Fruit fly (Drosophila melanogaster) whole organism: ENCODE data around the gene Wdr82.

Experiments
- EcR ChIP-seq, 2 experiments: fragments of >200 bp; optimal IDR thresholded peaks; 2 replicates each; lab custom pipeline; 2017; ENCODE audit warnings: missing biosample characterization in 2 of 2, missing genetic modification characterization in 2 of 2, missing genetic modification reagents in 2 of 2
- psq ChIP-seq: fragments of >200 bp; optimal IDR thresholded peaks from 2 replicates; lab custom pipeline; 2017
- usp ChIP-seq: fragments of >200 bp; optimal IDR thresholded peaks from 2 replicates; lab custom pipeline; 2017; ENCODE audit warnings: missing biosample characterization, missing genetic modification characterization, mixed read lengths

dm6 chr2L:8376717-8377116 is 2.5 kb downstream of the Wdr82 start, which contains the start of the genes CG13390 and CG17294:
- TF ChIP-seq usp (GFP tag; lab: Kevin White, UChicago) (no peak), psq (no peak), EcR (GFP tag; optimal IDR thresholded peaks at IDR 0.05; lab: Kevin White, UChicago) (no peak)
